Worm (Caenorhabditis elegans) whole organism, L2 larva: ENCODE measurements around the gene tir-1.

Experiments
- ceh-16 ChIP-seq: fragments of 150-350 bp; optimal IDR thresholded peaks from 2 replicates; lab custom pipeline; 2014; ENCODE audit warnings: missing biosample characterization, missing genetic modification characterization
- ceh-82 ChIP-seq: fragments of 150-350 bp; optimal IDR thresholded peaks from 2 replicates; lab custom pipeline; 2014; ENCODE audit warnings: missing biosample characterization, missing genetic modification characterization
- dmd-4 ChIP-seq: sonication (generic microtip); optimal IDR thresholded peaks from 2 replicates; lab custom pipeline; 2017; ENCODE audit warnings: missing biosample characterization, missing genetic modification characterization

DNA sequence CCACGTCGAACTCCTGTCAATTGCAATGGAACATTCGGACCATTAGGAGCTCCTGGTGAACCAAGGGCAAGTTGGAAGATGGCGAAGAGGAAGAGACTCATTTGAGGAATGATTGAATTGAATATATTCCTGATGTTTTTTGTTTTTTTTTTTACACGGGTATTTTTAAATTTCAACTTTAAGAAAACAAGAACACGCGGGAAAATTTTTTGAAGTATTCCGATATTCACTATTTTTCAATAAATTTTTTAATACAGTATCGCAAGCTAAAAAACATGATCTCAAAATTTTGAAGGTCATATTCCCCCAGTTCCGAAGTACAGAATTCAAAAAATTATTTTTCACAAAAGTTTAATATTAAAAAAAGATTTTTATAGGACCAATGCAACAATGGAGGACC lies 72.3 kb downstream of the tir-1 start, which contains the start of gene cnnm-5:
- TF ChIP-seq ceh-82 (tag; lab: Kevin White, UChicago) (no peak), dmd-4 (tag; lab: Kevin White, UChicago) (no peak), ceh-16 (tag; lab: Kevin White, UChicago) (no peak)
